Worm (Caenorhabditis elegans) whole organism, L3 larva: ENCODE measurements around the gene cyp-43A1.

Source experiments
- ZK546.5 ChIP-seq: sonication (generic microtip); optimal IDR thresholded peaks from 2 replicates; lab custom pipeline; 2017; ENCODE audit warnings: missing biosample characterization, missing genetic modification characterization
- aly-2 ChIP-seq: fragments of 150-350 bp; optimal IDR thresholded peaks from 2 replicates; lab custom pipeline; 2014; ENCODE audit warnings: missing biosample characterization, missing genetic modification characterization
- ama-1 ChIP-seq: fragments of 150-350 bp; optimal IDR thresholded peaks from 2 replicates; lab custom pipeline; 2018
- ceh-16 ChIP-seq: sonication (generic microtip); optimal IDR thresholded peaks from 2 replicates; lab custom pipeline; 2017; ENCODE audit warnings: missing biosample characterization, missing genetic modification characterization
- ceh-28 ChIP-seq: fragments of 150-350 bp; optimal IDR thresholded peaks from 2 replicates; lab custom pipeline; 2014; ENCODE audit warnings: missing biosample characterization, missing genetic modification reagents, missing genetic modification characterization
- ceh-82 ChIP-seq: fragments of 150-350 bp; optimal IDR thresholded peaks from 2 replicates; lab custom pipeline; 2014; ENCODE audit warnings: missing biosample characterization, missing genetic modification characterization
- ceh-9 ChIP-seq: sonication (generic microtip); optimal IDR thresholded peaks from 2 replicates; lab custom pipeline; 2018; ENCODE audit warnings: missing biosample characterization, missing genetic modification characterization
- daf-12 ChIP-seq: fragments of 150-350 bp; optimal IDR thresholded peaks from 2 replicates; lab custom pipeline; 2014; ENCODE audit warnings: missing biosample characterization, missing genetic modification reagents, missing genetic modification characterization
- egl-27 ChIP-seq: sonication (generic microtip); optimal IDR thresholded peaks from 4 replicates; lab custom pipeline; 2017; ENCODE audit warnings: missing biosample characterization, missing genetic modification reagents, missing genetic modification characterization
- egl-5 ChIP-seq: fragments of 150-350 bp; optimal IDR thresholded peaks from 2 replicates; lab custom pipeline; 2017; ENCODE audit warnings: missing biosample characterization, missing genetic modification reagents, missing genetic modification characterization, inconsistent platforms
- elt-1 ChIP-seq: fragments of 150-350 bp; optimal IDR thresholded peaks from 2 replicates; lab custom pipeline; 2014; ENCODE audit warnings: missing biosample characterization, missing genetic modification characterization
- elt-2 ChIP-seq: sonication (generic microtip); optimal IDR thresholded peaks from 2 replicates; lab custom pipeline; 2016; ENCODE audit warnings: missing genetic modification reagents, mild to moderate bottlenecking, missing genetic modification characterization, missing compliant biosample characterization
- elt-3 ChIP-seq, 3 experiments: fragments of 150-350 bp in 1 of 3; sonication (generic microtip) in 2 of 3; optimal IDR thresholded peaks; 2 replicates in 2 of 3; 4 replicates in 1 of 3; lab custom pipeline; 2014 to 2017; ENCODE audit warnings: missing biosample characterization in 3 of 3, missing genetic modification characterization in 3 of 3
- fkh-10 ChIP-seq: sonication (generic microtip); optimal IDR thresholded peaks from 2 replicates; lab custom pipeline; 2017; ENCODE audit warnings: missing biosample characterization, missing genetic modification reagents, missing genetic modification characterization
- fkh-2 ChIP-seq: fragments of 150-350 bp; optimal IDR thresholded peaks from 2 replicates; lab custom pipeline; 2014; ENCODE audit warnings: missing biosample characterization, missing genetic modification reagents, missing genetic modification characterization
- fos-1 ChIP-seq: fragments of 150-350 bp; optimal IDR thresholded peaks from 2 replicates; lab custom pipeline; 2014; ENCODE audit warnings: missing biosample characterization, missing genetic modification characterization
- hmg-11 ChIP-seq: sonication (generic microtip); optimal IDR thresholded peaks from 2 replicates; lab custom pipeline; 2016; ENCODE audit warnings: missing genetic modification characterization, missing compliant biosample characterization
- jun-1 ChIP-seq: fragments of 150-350 bp; optimal IDR thresholded peaks from 2 replicates; lab custom pipeline; 2014; ENCODE audit warnings: missing biosample characterization, missing genetic modification reagents, missing genetic modification characterization
- lin-15B ChIP-seq: fragments of 150-350 bp; optimal IDR thresholded peaks from 2 replicates; lab custom pipeline; 2014; ENCODE audit warnings: missing biosample characterization, missing genetic modification characterization
- lin-39 ChIP-seq: fragments of 150-350 bp; optimal IDR thresholded peaks from 2 replicates; lab custom pipeline; 2018; ENCODE audit warnings: missing biosample characterization, missing genetic modification reagents, missing genetic modification characterization
- lsy-12 ChIP-seq: sonication (generic microtip); optimal IDR thresholded peaks from 2 replicates; lab custom pipeline; 2016; ENCODE audit warnings: mild to moderate bottlenecking, missing genetic modification characterization, missing compliant biosample characterization
- mdl-1 ChIP-seq: fragments of 150-350 bp; optimal IDR thresholded peaks from 2 replicates; lab custom pipeline; 2014; ENCODE audit warnings: missing biosample characterization, missing genetic modification characterization
- nfya-1 ChIP-seq: sonication (generic microtip); optimal IDR thresholded peaks from 2 replicates; lab custom pipeline; 2017; ENCODE audit warnings: missing genetic modification characterization, mild to moderate bottlenecking, missing compliant biosample characterization, antibody characterized with exemption, moderate library complexity; ENCODE audit not compliant: insufficient read depth
- nhr-11 ChIP-seq: fragments of 150-350 bp; optimal IDR thresholded peaks from 2 replicates; lab custom pipeline; 2014; ENCODE audit warnings: missing biosample characterization, missing genetic modification characterization
- nhr-23 ChIP-seq: fragments of 150-350 bp; optimal IDR thresholded peaks from 2 replicates; lab custom pipeline; 2014; ENCODE audit warnings: missing biosample characterization, missing genetic modification reagents, missing genetic modification characterization
- nhr-25 ChIP-seq: sonication (generic microtip); optimal IDR thresholded peaks from 2 replicates; lab custom pipeline; 2017; ENCODE audit warnings: missing biosample characterization, missing genetic modification characterization
- nhr-28 ChIP-seq: fragments of 150-350 bp; optimal IDR thresholded peaks from 2 replicates; lab custom pipeline; 2014; ENCODE audit warnings: missing biosample characterization, missing genetic modification characterization
- nhr-43 ChIP-seq: sonication (generic microtip); optimal IDR thresholded peaks from 2 replicates; lab custom pipeline; 2016; ENCODE audit warnings: mild to moderate bottlenecking, missing genetic modification characterization, missing compliant biosample characterization; ENCODE audit not compliant: poor library complexity, severe bottlenecking
- nhr-67 ChIP-seq: fragments of 150-350 bp; optimal IDR thresholded peaks from 2 replicates; lab custom pipeline; 2014; ENCODE audit warnings: missing biosample characterization, missing genetic modification characterization
- nhr-77 ChIP-seq: fragments of 150-350 bp; optimal IDR thresholded peaks from 2 replicates; lab custom pipeline; 2014; ENCODE audit warnings: missing biosample characterization, missing genetic modification characterization
- pha-4 ChIP-seq: fragments of 150-350 bp; optimal IDR thresholded peaks from 2 replicates; lab custom pipeline; 2014; ENCODE audit warnings: missing biosample characterization, missing genetic modification reagents, missing genetic modification characterization
- pqm-1 ChIP-seq: fragments of 150-350 bp; optimal IDR thresholded peaks from 2 replicates; lab custom pipeline; 2017; ENCODE audit warnings: missing biosample characterization, missing genetic modification characterization, inconsistent platforms
- sea-2 ChIP-seq: fragments of 150-350 bp; sonication (generic microtip); optimal IDR thresholded peaks from 4 replicates; lab custom pipeline; 2014; ENCODE audit warnings: missing biosample characterization, missing genetic modification reagents, missing genetic modification characterization
- skn-1 ChIP-seq: fragments of 150-350 bp; optimal IDR thresholded peaks from 2 replicates; lab custom pipeline; 2014; ENCODE audit warnings: missing biosample characterization, missing genetic modification characterization
- tbx-2 ChIP-seq: sonication (generic microtip); optimal IDR thresholded peaks from 2 replicates; lab custom pipeline; 2016; ENCODE audit warnings: mild to moderate bottlenecking, missing genetic modification characterization, missing compliant biosample characterization
- unc-39 ChIP-seq: sonication (generic microtip); optimal IDR thresholded peaks from 4 replicates; lab custom pipeline; 2017; ENCODE audit warnings: missing biosample characterization, missing genetic modification characterization
- unc-62 ChIP-seq: fragments of 150-350 bp; sonication (generic microtip); optimal IDR thresholded peaks from 4 replicates; lab custom pipeline; 2014; ENCODE audit warnings: missing biosample characterization, missing genetic modification reagents, missing genetic modification characterization
- zag-1 ChIP-seq: fragments of 150-350 bp; optimal IDR thresholded peaks from 2 replicates; lab custom pipeline; 2014; ENCODE audit warnings: missing biosample characterization, missing genetic modification characterization

The cyp-43A1 gene

DNA sequence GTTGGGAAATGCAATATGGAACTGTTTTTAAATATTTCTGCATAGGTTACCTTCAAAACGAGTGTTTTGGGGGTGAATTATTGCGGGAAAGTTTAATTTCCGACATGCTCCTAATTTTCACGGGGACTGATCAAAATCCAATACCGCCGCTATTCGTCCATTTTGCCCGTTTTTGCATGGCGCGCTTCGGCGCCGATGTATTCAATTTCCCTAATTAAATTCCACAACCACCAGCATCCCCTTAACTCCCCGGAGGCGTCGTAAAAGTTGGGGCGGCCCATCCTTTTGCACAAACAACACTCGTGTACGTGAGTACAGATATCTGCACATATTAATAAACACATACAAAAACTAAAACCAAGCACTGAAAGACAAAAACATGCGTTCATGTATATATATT, 10.2 kb downstream of the cyp-43A1 start:
- no peak for TF ChIP-seq fos-1
- TF ChIP-seq nhr-23 (tag; lab: Kevin White, UChicago): no peak
- TF ChIP-seq skn-1: no peak
- no peak for TF ChIP-seq unc-39 (tag; lab: Kevin White, UChicago)
- TF ChIP-seq nhr-77: no peak
- no peak for TF ChIP-seq pqm-1 (tag; lab: Kevin White, UChicago)
- no peak for TF ChIP-seq tbx-2 (tag; lab: Kevin White, UChicago)
- TF ChIP-seq ceh-82 (tag; lab: Kevin White, UChicago): no peak
- TF ChIP-seq lin-15B (tag; lab: Kevin White, UChicago): no peak
- no peak for TF ChIP-seq elt-3 (tag; optimal IDR thresholded peaks at IDR 0.05; lab: Kevin White, UChicago)
- TF ChIP-seq nhr-43 (tag; lab: Kevin White, UChicago): no peak
- TF ChIP-seq ZK546.5 (tag; lab: Kevin White, UChicago): no peak
- no peak for TF ChIP-seq fkh-10
- TF ChIP-seq nhr-67: no peak
- TF ChIP-seq egl-5 (tag; lab: Kevin White, UChicago): no peak
- TF ChIP-seq ama-1 (lab: Kevin White, UChicago): no peak

DNA sequence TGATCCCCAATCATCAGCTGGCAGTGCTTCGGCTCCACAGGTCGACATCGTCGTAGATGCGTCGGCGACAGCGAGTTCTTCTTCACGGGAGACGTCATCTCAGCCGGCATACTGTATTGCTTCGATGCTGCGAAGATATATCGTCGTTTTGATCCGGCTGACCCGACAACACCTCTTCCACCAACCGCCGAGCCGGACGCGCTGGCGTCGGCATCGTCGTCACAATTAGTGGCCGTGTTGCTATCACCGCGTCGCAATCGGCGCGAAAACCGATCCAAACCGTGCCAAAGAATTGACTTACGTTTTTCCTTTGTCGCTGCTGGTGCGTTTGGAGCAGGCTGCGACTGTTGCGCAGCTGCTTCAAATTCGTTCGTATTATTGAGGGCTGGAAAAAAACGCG, 11.8 kb downstream of the cyp-43A1 start:
- TF ChIP-seq pqm-1 (tag; lab: Kevin White, UChicago) (no peak), ceh-82 (tag; lab: Kevin White, UChicago) (no peak), unc-62 (GFP tag; lab: Kevin White, UChicago) (no peak)
- TF ChIP-seq, all 47 proteins: peak for 0

DNA sequence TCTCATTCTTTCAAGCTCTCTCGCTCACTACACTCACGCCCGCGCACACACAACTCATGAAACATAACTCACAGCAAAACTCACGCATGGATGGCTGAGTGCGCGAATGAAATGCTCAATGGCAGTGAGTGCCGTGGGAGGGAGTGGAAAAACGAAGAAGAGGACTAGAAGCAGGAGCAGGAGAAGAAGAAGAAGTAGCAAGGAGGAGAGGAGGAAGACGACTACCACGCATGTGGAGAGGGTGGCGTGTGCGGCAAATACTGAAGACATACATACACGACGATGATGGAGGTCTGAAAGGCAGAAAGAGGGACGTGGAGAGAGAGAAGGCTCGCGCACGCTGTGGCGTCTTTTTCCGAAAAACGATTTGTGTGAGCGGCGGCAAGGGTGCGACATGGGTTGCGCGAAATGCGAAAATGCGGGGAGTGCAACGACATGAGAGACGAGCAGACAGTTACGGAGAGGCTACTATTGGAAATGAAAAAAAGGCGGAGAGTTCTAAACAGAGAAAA, 14.7 kb downstream of the cyp-43A1 start:
- TF ChIP-seq sea-2 (no peak), nhr-28 (tag; lab: Kevin White, UChicago) (no peak), skn-1 (peak; percentile 37), fkh-10 (peak; percentile 93), nhr-23 (tag; lab: Kevin White, UChicago) (no peak), ama-1 (lab: Kevin White, UChicago) (no peak), zag-1 (tag; lab: Kevin White, UChicago) (peak; percentile 63), lin-39 (tag; lab: Kevin White, UChicago) (peak; percentile 76), nhr-11 (tag; lab: Kevin White, UChicago) (peak; percentile 16), hmg-11 (tag; lab: Kevin White, UChicago) (peak; percentile 80), ceh-82 (tag; lab: Kevin White, UChicago) (no peak), ceh-16 (tag; lab: Kevin White, UChicago) (no peak), elt-3 (tag; optimal IDR thresholded peaks at IDR 0.05; lab: Kevin White, UChicago) (no peak), elt-2 (no peak), tbx-2 (tag; lab: Kevin White, UChicago) (peak; percentile 62), elt-1 (tag; lab: Kevin White, UChicago) (no peak), daf-12 (tag; lab: Kevin White, UChicago) (no peak), lin-15B (tag; lab: Kevin White, UChicago) (peak; percentile 10), unc-62 (GFP tag; lab: Kevin White, UChicago) (peak; percentile 11), mdl-1 (tag; lab: Kevin White, UChicago) (peak; percentile 64), pha-4 (tag; lab: Kevin White, UChicago) (peak; percentile 39), jun-1 (tag; lab: Kevin White, UChicago) (peak; percentile 48), nfya-1 (tag; lab: Kevin White, UChicago) (peak; percentile 84), egl-27 (tag; lab: Kevin White, UChicago) (no peak), lsy-12 (tag; lab: Kevin White, UChicago) (no peak)

DNA sequence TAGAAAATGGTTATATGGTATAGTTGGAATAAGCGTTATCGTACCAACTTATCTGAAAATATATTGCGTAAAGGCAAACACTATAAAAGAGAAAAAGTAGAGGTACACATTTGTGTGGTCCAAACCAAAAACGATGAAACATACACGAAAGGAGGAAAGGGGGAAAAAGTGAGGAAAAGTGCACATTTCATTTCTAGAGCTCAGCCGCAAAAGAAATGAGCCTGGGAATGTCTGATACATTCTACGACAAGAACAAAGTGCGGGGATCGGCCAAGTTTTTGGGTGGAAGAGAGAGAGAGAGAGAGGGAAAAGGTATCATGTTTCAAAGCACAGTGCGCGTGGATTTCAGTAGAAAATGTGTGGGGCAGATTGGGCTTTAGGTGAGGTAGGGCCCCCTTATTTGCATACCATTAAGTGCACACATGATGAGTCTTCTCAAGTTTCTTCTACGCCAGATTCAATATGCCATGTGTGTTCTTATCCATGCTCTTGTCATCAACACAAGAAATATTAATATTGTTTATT, 19.5 kb downstream of the cyp-43A1 start, which contains the start of gene rgs-6:
TSS of gene rgs-6 (minus strand) at position 51 of the 525 bp plus-strand sequence.
- TF ChIP-seq elt-2: no peak
- no peak for TF ChIP-seq ceh-28
- no peak for TF ChIP-seq fkh-2 (tag; lab: Kevin White, UChicago)
- no peak for TF ChIP-seq nhr-25 (tag; lab: Kevin White, UChicago)
- TF ChIP-seq ceh-9: no peak
- no peak for TF ChIP-seq egl-27 (tag; lab: Kevin White, UChicago)
- TF ChIP-seq lin-39 (tag; lab: Kevin White, UChicago): no peak
- no peak for TF ChIP-seq aly-2 (tag; lab: Kevin White, UChicago)
- no peak for TF ChIP-seq lin-15B (tag; lab: Kevin White, UChicago)
- TF ChIP-seq ZK546.5 (tag; lab: Kevin White, UChicago): no peak
